Worm (Caenorhabditis elegans) whole organism, L2 larva: ENCODE measurements around the gene C38D9.8.

Experiments used
- C34F6.9 ChIP-seq: fragments of 150-350 bp; optimal IDR thresholded peaks from 2 replicates; lab custom pipeline; 2014; ENCODE audit warnings: missing biosample characterization, missing genetic modification characterization
- F13H6.1 ChIP-seq: sonication (generic microtip); optimal IDR thresholded peaks from 2 replicates; lab custom pipeline; 2016; ENCODE audit warnings: missing genetic modification characterization, missing compliant biosample characterization
- Y55F3AM.14 ChIP-seq: fragments of 200-800 bp; sonication (Bioruptor generic); optimal IDR thresholded peaks from 2 replicates; lab custom pipeline; 2018; ENCODE audit warnings: mild to moderate bottlenecking, missing genetic modification characterization, missing compliant biosample characterization
- ama-1 ChIP-seq: fragments of 150-350 bp; optimal IDR thresholded peaks from 2 replicates; lab custom pipeline; 2018; ENCODE audit warnings: inconsistent platforms
- blmp-1 ChIP-seq: sonication (generic microtip); optimal IDR thresholded peaks from 2 replicates; lab custom pipeline; 2017; ENCODE audit warnings: missing genetic modification characterization, mild to moderate bottlenecking, missing compliant biosample characterization, antibody characterized with exemption, moderate library complexity; ENCODE audit not compliant: insufficient read depth
- ceh-82 ChIP-seq: fragments of 150-350 bp; optimal IDR thresholded peaks from 2 replicates; lab custom pipeline; 2014; ENCODE audit warnings: missing biosample characterization, missing genetic modification characterization
- crh-2 ChIP-seq: sonication (generic microtip); optimal IDR thresholded peaks from 2 replicates; lab custom pipeline; 2017; ENCODE audit warnings: missing biosample characterization, missing genetic modification characterization
- elt-1 ChIP-seq: fragments of 150-350 bp; optimal IDR thresholded peaks from 2 replicates; lab custom pipeline; 2014; ENCODE audit warnings: missing biosample characterization, missing genetic modification characterization
- elt-3 ChIP-seq: sonication (generic microtip); optimal IDR thresholded peaks from 2 replicates; lab custom pipeline; 2017; ENCODE audit warnings: missing biosample characterization, missing genetic modification characterization
- fos-1 ChIP-seq: fragments of 150-350 bp; optimal IDR thresholded peaks from 2 replicates; lab custom pipeline; 2014; ENCODE audit warnings: missing biosample characterization, missing genetic modification characterization
- gmeb-1 ChIP-seq: fragments of 150-350 bp; optimal IDR thresholded peaks from 2 replicates; lab custom pipeline; 2014; ENCODE audit warnings: missing biosample characterization, missing genetic modification characterization
- lin-13 ChIP-seq: fragments of 150-350 bp; optimal IDR thresholded peaks from 2 replicates; lab custom pipeline; 2014; ENCODE audit warnings: missing biosample characterization, missing genetic modification reagents, missing genetic modification characterization
- lsy-2 ChIP-seq, 2 experiments: fragments of 150-350 bp in 1 of 2; sonication (generic microtip) in 1 of 2; optimal IDR thresholded peaks; 2 replicates each; lab custom pipeline; 2014 to 2017; ENCODE audit warnings: missing biosample characterization in 2 of 2, missing genetic modification characterization in 2 of 2
- mab-5 ChIP-seq: fragments of 150-350 bp; optimal IDR thresholded peaks from 2 replicates; lab custom pipeline; 2014; ENCODE audit warnings: missing biosample characterization, missing genetic modification characterization
- mbf-1 ChIP-seq: sonication (generic microtip); optimal IDR thresholded peaks from 2 replicates; lab custom pipeline; 2017; ENCODE audit warnings: missing biosample characterization, missing genetic modification characterization
- nhr-10 ChIP-seq: sonication (generic microtip); optimal IDR thresholded peaks from 2 replicates; lab custom pipeline; 2017; ENCODE audit warnings: missing biosample characterization, missing genetic modification characterization
- nhr-12 ChIP-seq: fragments of 150-350 bp; optimal IDR thresholded peaks from 2 replicates; lab custom pipeline; 2014; ENCODE audit warnings: missing biosample characterization, missing genetic modification characterization
- nhr-129 ChIP-seq: fragments of 150-350 bp; optimal IDR thresholded peaks from 2 replicates; lab custom pipeline; 2014; ENCODE audit warnings: missing biosample characterization, missing genetic modification characterization
- nhr-21 ChIP-seq: fragments of 150-350 bp; optimal IDR thresholded peaks from 2 replicates; lab custom pipeline; 2014; ENCODE audit warnings: missing biosample characterization, missing genetic modification characterization
- nhr-23 ChIP-seq: fragments of 150-350 bp; optimal IDR thresholded peaks from 2 replicates; lab custom pipeline; 2014; ENCODE audit warnings: missing biosample characterization, missing genetic modification reagents, missing genetic modification characterization
- nhr-237 ChIP-seq: fragments of 150-350 bp; optimal IDR thresholded peaks from 2 replicates; lab custom pipeline; 2014; ENCODE audit warnings: missing biosample characterization, missing genetic modification characterization
- nhr-6 ChIP-seq: fragments of 150-350 bp; optimal IDR thresholded peaks from 2 replicates; lab custom pipeline; 2014; ENCODE audit warnings: missing biosample characterization, missing genetic modification characterization
- peb-1 ChIP-seq: fragments of 150-350 bp; optimal IDR thresholded peaks from 2 replicates; lab custom pipeline; 2014; ENCODE audit warnings: missing biosample characterization, missing genetic modification characterization
- sem-4 ChIP-seq: fragments of 150-350 bp; optimal IDR thresholded peaks from 2 replicates; lab custom pipeline; 2014; ENCODE audit warnings: missing biosample characterization, missing genetic modification reagents, missing genetic modification characterization
- sma-3 ChIP-seq: sonication (generic microtip); optimal IDR thresholded peaks from 2 replicates; lab custom pipeline; 2016; ENCODE audit warnings: missing genetic modification reagents, missing genetic modification characterization, missing compliant biosample characterization
- sma-9 ChIP-seq, 2 experiments: fragments of 150-350 bp in 1 of 2; sonication (generic microtip) in 1 of 2; optimal IDR thresholded peaks; 2 replicates each; lab custom pipeline; 2014 to 2016; ENCODE audit warnings: missing genetic modification characterization in 2 of 2, mild to moderate bottlenecking in 1 of 2, missing biosample characterization in 1 of 2, missing compliant biosample characterization in 1 of 2, missing genetic modification reagents in 1 of 2, moderate library complexity in 1 of 2
- snpc-4 ChIP-seq: fragments of 150-350 bp; optimal IDR thresholded peaks from 2 replicates; lab custom pipeline; 2014; ENCODE audit warnings: missing biosample characterization, missing genetic modification characterization
- unc-39 ChIP-seq: fragments of 150-350 bp; optimal IDR thresholded peaks from 2 replicates; lab custom pipeline; 2014; ENCODE audit warnings: missing biosample characterization, missing genetic modification characterization
- unc-55 ChIP-seq: fragments of 150-350 bp; sonication (generic microtip); optimal IDR thresholded peaks from 3 replicates; lab custom pipeline; 2014; ENCODE audit warnings: missing biosample characterization, missing genetic modification reagents, missing genetic modification characterization
- unc-62 ChIP-seq: fragments of 150-350 bp; optimal IDR thresholded peaks from 2 replicates; lab custom pipeline; 2014; ENCODE audit warnings: missing biosample characterization, missing genetic modification reagents, missing genetic modification characterization
- ztf-1 ChIP-seq: fragments of 200-800 bp; sonication (Bioruptor generic); conservative IDR thresholded peaks from 2 replicates; pipeline ENCODE4 v1.3.6; 2022; ENCODE audit warnings: missing genetic modification characterization, missing compliant biosample characterization
- ztf-11 ChIP-seq: sonication (generic microtip); optimal IDR thresholded peaks from 2 replicates; lab custom pipeline; 2017; ENCODE audit warnings: missing biosample characterization, missing genetic modification characterization
- ztf-4 ChIP-seq: fragments of 150-350 bp; optimal IDR thresholded peaks from 2 replicates; lab custom pipeline; 2014; ENCODE audit warnings: missing biosample characterization, missing genetic modification characterization

Gene C38D9.8

DNA sequence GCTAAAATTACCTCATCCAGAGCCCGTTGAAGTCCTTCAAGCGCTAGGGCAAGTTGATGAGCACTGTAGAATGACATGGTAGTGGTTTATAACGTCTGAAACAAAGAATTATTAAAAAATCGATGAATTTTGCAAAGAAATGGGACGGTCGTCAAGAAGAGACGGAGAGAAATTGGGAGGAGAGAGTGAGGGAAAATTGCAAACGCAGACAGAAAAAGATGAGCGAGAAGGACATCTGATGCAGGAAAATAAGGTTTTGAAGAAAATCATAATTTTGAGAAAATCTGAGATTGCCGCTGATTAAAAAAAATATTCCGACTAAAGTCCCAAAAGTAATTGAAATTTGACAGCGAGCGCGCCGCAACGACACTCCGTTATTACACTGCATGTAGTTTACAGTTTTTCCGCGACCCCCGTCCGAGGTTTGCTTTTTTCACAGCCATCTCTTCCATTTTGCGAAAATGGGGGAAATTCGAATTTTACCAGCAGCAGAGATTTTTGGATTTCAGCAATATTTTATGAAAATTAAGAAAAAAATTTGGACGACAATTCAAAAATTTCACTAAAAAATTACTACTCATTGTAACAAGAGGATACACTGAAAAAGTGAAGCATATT, 14.3 kb downstream of the C38D9.8 start, which contains the start of gene C18D4.6:
Gene C18D4.6 (minus strand): TSS at position 97 of the 618 bp plus-strand sequence.
- TF ChIP-seq nhr-12 = no peak
- TF ChIP-seq nhr-237 = no peak
- TF ChIP-seq unc-62 (GFP tag; lab: Kevin White, UChicago) = no peak
- TF ChIP-seq F13H6.1 = no peak
- TF ChIP-seq unc-55 (GFP tag; lab: Kevin White, UChicago) = peak; percentile 62
- no peak for TF ChIP-seq C34F6.9 (tag; lab: Kevin White, UChicago)
- no peak for TF ChIP-seq nhr-21 (tag; lab: Kevin White, UChicago)
- no peak for TF ChIP-seq elt-1 (tag; lab: Kevin White, UChicago)
- TF ChIP-seq ama-1 (lab: Kevin White, UChicago) = no peak
- no peak for TF ChIP-seq blmp-1
- no peak for TF ChIP-seq lin-13
- peak; percentile 43 for TF ChIP-seq gmeb-1 (tag; lab: Kevin White, UChicago)
- peak; percentile 12 for TF ChIP-seq nhr-129 (tag; lab: Kevin White, UChicago)
- TF ChIP-seq ztf-11 (tag; lab: Kevin White, UChicago) = no peak

- TF ChIP-seq F13H6.1 (no peak), Y55F3AM.14 (no peak), nhr-23 (tag; lab: Kevin White, UChicago) (no peak)
Observed at ce11 chrV:17533200-17533599, 19.5 kb downstream of the C38D9.8 start.

ce11 chrV:17532686-17533085, 20.0 kb downstream of the C38D9.8 start, which contains the start of gene C18D4.3:
C18D4.3 (minus strand) TSS chrV:17532786.
- TF ChIP-seq peb-1 (tag; lab: Kevin White, UChicago) (no peak), ceh-82 (tag; lab: Kevin White, UChicago) (no peak), mbf-1 (tag; lab: Kevin White, UChicago) (no peak), F13H6.1 (no peak), fos-1 (tag; lab: Kevin White, UChicago) (no peak), lsy-2 (tag; optimal IDR thresholded peaks at IDR 0.05; lab: Kevin White, UChicago) (no peak), ztf-11 (tag; lab: Kevin White, UChicago) (no peak), crh-2 (tag; lab: Kevin White, UChicago) (no peak), nhr-237 (no peak)

- TF ChIP-seq ztf-11 (tag; lab: Kevin White, UChicago) (no peak), snpc-4 (no peak), F13H6.1 (no peak), elt-3 (tag; lab: Kevin White, UChicago) (no peak), ztf-1 (GFP tag; lab: Robert Waterston, UW) (no peak), ceh-82 (tag; lab: Kevin White, UChicago) (no peak), sma-3 (no peak), crh-2 (tag; lab: Kevin White, UChicago) (no peak), peb-1 (tag; lab: Kevin White, UChicago) (no peak), nhr-10 (no peak), unc-39 (tag; lab: Kevin White, UChicago) (no peak), sma-9 (GFP tag; optimal IDR thresholded peaks at IDR 0.05; lab: Kevin White, UChicago) (no peak), sma-9 (tag; optimal IDR thresholded peaks at IDR 0.05; lab: Kevin White, UChicago) (no peak), lsy-2 (tag; optimal IDR thresholded peaks at IDR 0.05; lab: Kevin White, UChicago) (no peak), sem-4 (no peak), nhr-12 (no peak), ztf-4 (tag; lab: Kevin White, UChicago) (no peak)
- TF ChIP-seq, all 48 proteins: peak for 0
Observed at ce11 chrV:17531410-17531809, 21.2 kb downstream of the C38D9.8 start, which contains the start of gene C18D4.4. C18D4.4 (minus strand) TSS chrV:17531510.

- no peak for TF ChIP-seq nhr-6 (tag; lab: Kevin White, UChicago)
- no peak for TF ChIP-seq elt-1 (tag; lab: Kevin White, UChicago)
- no peak for TF ChIP-seq ztf-11 (tag; lab: Kevin White, UChicago)
- TF ChIP-seq nhr-129 (tag; lab: Kevin White, UChicago) = no peak
- no peak for TF ChIP-seq mab-5 (tag; lab: Kevin White, UChicago)
Observed at ce11 chrV:17530486-17530885, 22.2 kb downstream of the C38D9.8 start, which contains the start of gene C18D4.12. C18D4.12 (minus strand) TSS chrV:17530586.
